Worm (Caenorhabditis elegans): ENCODE data around the gene pept-2.

ce11 chrIV:10771296-10771695 lies 19.2 kb upstream of the pept-2 start:
- TF ChIP-seq tbx-2 (tag; optimal IDR thresholded peaks at IDR 0.05), result no peak
- no peak for TF ChIP-seq nhr-23 (tag; optimal IDR thresholded peaks at IDR 0.05)
- TF ChIP-seq snpc-4 (tag; optimal IDR thresholded peaks at IDR 0.05), result no peak

All from whole organism, L3 larva.